Worm (Caenorhabditis elegans): ENCODE measurements around the gene M02B1.3.

The M02B1.3 gene

ce11 chrIV:12876558-12876957 is 40.2 kb downstream of the M02B1.3 start:
- TF ChIP-seq unc-62 (GFP tag; optimal IDR thresholded peaks at IDR 0.05) = no peak

ce11 chrIV:12879557-12879956 is 43.2 kb downstream of the M02B1.3 start, which contains the start of gene ZK896.5:
Gene ZK896.5, minus strand, starts transcription at chrIV:12879645.
- no peak for TF ChIP-seq unc-62 (GFP tag; optimal IDR thresholded peaks at IDR 0.05)

- no peak for TF ChIP-seq unc-62 (GFP tag; optimal IDR thresholded peaks at IDR 0.05)
Observed at ce11 chrIV:12883190-12883589, 46.9 kb downstream of the M02B1.3 start, which contains the start of gene ZK896.4. Gene ZK896.4, minus strand, starts transcription at chrIV:12883290.

- TF ChIP-seq unc-62 (GFP tag; optimal IDR thresholded peaks at IDR 0.05) = no peak
Observed at ce11 chrIV:12886012-12886411, 49.7 kb downstream of the M02B1.3 start.
